Worm (Caenorhabditis elegans): ENCODE data around the gene gpa-11.
A peak's percentile ranks its signal among the peaks of the same experiment; 100 is the strongest.

DNA sequence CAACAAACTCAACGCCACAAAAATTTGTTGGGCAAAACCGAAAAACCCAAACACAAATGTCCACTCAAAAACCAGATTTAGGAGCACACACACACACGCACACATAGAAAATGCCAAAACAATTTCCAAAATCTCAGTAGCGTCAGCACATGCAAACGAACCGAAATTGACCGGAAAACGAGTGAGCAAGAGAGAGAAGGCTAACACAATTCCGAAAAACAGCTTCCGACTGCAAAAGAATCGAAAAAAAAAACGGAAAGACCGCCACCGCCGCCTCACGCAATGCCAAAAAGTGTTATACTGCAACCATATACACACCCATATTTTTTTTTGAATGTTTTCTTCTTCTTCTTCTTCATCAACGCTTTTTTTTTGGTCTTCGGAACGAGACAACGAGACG lies 44.8 kb downstream of the gpa-11 start:
- no peak for TF ChIP-seq blmp-1 (tag; optimal IDR thresholded peaks at IDR 0.05)
- TF ChIP-seq nhr-12 (tag; optimal IDR thresholded peaks at IDR 0.05) = no peak
- no peak for TF ChIP-seq lsy-2 (tag; optimal IDR thresholded peaks at IDR 0.05)
- no peak for TF ChIP-seq ztf-11 (tag; optimal IDR thresholded peaks at IDR 0.05)
- TF ChIP-seq ceh-63 (GFP tag; optimal IDR thresholded peaks at IDR 0.05) = no peak
- no peak for TF ChIP-seq tlp-1 (tag; optimal IDR thresholded peaks at IDR 0.05)
- TF ChIP-seq fkh-10 (GFP tag; optimal IDR thresholded peaks at IDR 0.05) = peak; percentile 65
- no peak for TF ChIP-seq pag-3 (tag; optimal IDR thresholded peaks at IDR 0.05; ENCODE audit: borderline replicate concordance, insufficient read depth)
- TF ChIP-seq sup-37 (GFP tag; optimal IDR thresholded peaks at IDR 0.05) = no peak
- no peak for TF ChIP-seq nhr-11 (tag; optimal IDR thresholded peaks at IDR 0.05)

Measured in whole organism, L1 larva.